Worm (Caenorhabditis elegans): ENCODE measurements around the gene Y53F4B.36.

The Y53F4B.36 gene

DNA sequence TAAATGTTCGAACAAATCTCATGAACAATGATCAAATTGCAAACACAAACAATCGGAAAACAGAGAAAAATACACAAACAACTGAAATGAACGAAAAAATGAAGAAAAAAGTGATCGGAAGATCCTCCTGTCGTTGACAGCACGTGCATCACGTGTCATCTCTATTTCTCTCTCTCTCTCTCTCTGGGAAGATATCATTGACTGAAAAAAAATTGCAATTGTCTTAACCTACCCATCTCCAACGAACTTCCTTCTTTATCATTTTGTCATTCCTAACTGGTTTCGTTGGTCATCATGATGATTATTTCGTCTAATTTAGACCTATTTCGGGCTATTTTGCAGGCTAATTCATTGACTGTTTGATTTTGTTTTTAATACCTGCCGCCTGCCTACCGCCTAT lies 29.6 kb downstream of the Y53F4B.36 start (continued):
- TF ChIP-seq tlp-1 (tag; optimal IDR thresholded peaks at IDR 0.05) (no peak), dsc-1 (tag; optimal IDR thresholded peaks at IDR 0.05) (no peak), nhr-85 (tag) (peak; percentile 93), unc-86 (tag; optimal IDR thresholded peaks at IDR 0.05) (no peak), lsy-2 (tag; optimal IDR thresholded peaks at IDR 0.05) (peak; percentile 44 to 60), elt-3 (tag; optimal IDR thresholded peaks at IDR 0.05) (peak in 3 of 6 experiments; percentile 57 to 81 (median 80)), fkh-4 (tag; optimal IDR thresholded peaks at IDR 0.05; ENCODE audit: borderline replicate concordance) (no peak), pqm-1 (tag; optimal IDR thresholded peaks at IDR 0.05) (no peak), snu-23 (GFP tag; optimal IDR thresholded peaks at IDR 0.05) (peak; percentile 84), lin-13 (GFP tag; optimal IDR thresholded peaks at IDR 0.05) (no peak), fkh-8 (tag; optimal IDR thresholded peaks at IDR 0.05) (no peak)

ce11 chrII:15206234-15206633 lies 30.5 kb downstream of the Y53F4B.36 start:
- TF ChIP-seq ets-5 (GFP tag; IDR thresholded peaks at IDR 0.05) (no peak), efl-1 (optimal IDR thresholded peaks at IDR 0.05) (no peak), efl-1 (GFP tag; optimal IDR thresholded peaks at IDR 0.05 in 1 of 2) (peak in 1 of 2 experiments; percentile 87), ama-1 (optimal IDR thresholded peaks at IDR 0.05) (no peak), F16B12.6 (tag; optimal IDR thresholded peaks at IDR 0.05) (no peak), elt-2 (tag; optimal IDR thresholded peaks at IDR 0.05) (no peak), C16A3.4 (tag; optimal IDR thresholded peaks at IDR 0.05) (no peak), egl-27 (tag; optimal IDR thresholded peaks at IDR 0.05) (no peak), vab-15 (tag; optimal IDR thresholded peaks at IDR 0.05) (no peak), fkh-8 (tag; optimal IDR thresholded peaks at IDR 0.05) (no peak), nhr-77 (tag; optimal IDR thresholded peaks at IDR 0.05) (peak; percentile 60), nhr-76 (tag; optimal IDR thresholded peaks at IDR 0.05) (no peak), pax-3 (tag; optimal IDR thresholded peaks at IDR 0.05) (no peak), lin-14 (GFP tag; optimal IDR thresholded peaks at IDR 0.05) (peak; percentile 17), xbp-1 (tag; optimal IDR thresholded peaks at IDR 0.05) (no peak), aly-2 (tag; optimal IDR thresholded peaks at IDR 0.05) (no peak), nhr-19 (GFP tag; conservative IDR thresholded peaks at IDR 0.05) (0 out of 2 replicates have a peak, but pooled peaks have one; percentile 4), hlh-4 (tag; optimal IDR thresholded peaks at IDR 0.05) (no peak), nhr-90 (tag; optimal IDR thresholded peaks at IDR 0.05; ENCODE audit: poor library complexity) (no peak), grh-1 (GFP tag; IDR thresholded peaks at IDR 0.05) (no peak), rnt-1 (tag; optimal IDR thresholded peaks at IDR 0.05) (no peak), nhr-237 (tag; optimal IDR thresholded peaks at IDR 0.05) (no peak), unc-62 (GFP tag; optimal IDR thresholded peaks at IDR 0.05) (no peak), ceh-63 (GFP tag; optimal IDR thresholded peaks at IDR 0.05) (no peak), fkh-10 (GFP tag; optimal IDR thresholded peaks at IDR 0.05) (no peak), zip-4 (GFP tag; optimal IDR thresholded peaks at IDR 0.05) (no peak), elt-3 (tag; optimal IDR thresholded peaks at IDR 0.05) (no peak), lsy-2 (tag; optimal IDR thresholded peaks at IDR 0.05) (no peak), nhr-84 (tag; optimal IDR thresholded peaks at IDR 0.05) (no peak), mep-1 (tag; optimal IDR thresholded peaks at IDR 0.05) (no peak), lin-35 (GFP tag; optimal IDR thresholded peaks at IDR 0.05) (no peak), hpl-2 (GFP tag; optimal IDR thresholded peaks at IDR 0.05) (no peak), ceh-90 (tag; optimal IDR thresholded peaks at IDR 0.05) (no peak), irx-1 (tag; optimal IDR thresholded peaks at IDR 0.05) (no peak), unc-98 (GFP tag; IDR thresholded peaks at IDR 0.05) (no peak)

ce11 chrII:15207562-15207961 lies 31.8 kb downstream of the Y53F4B.36 start:
- TF ChIP-seq elt-2 (tag; optimal IDR thresholded peaks at IDR 0.05) = peak; percentile 37
- TF ChIP-seq sptf-1 (tag; optimal IDR thresholded peaks at IDR 0.05) = no peak
- TF ChIP-seq blmp-1 (tag; optimal IDR thresholded peaks at IDR 0.05) = peak; percentile 5

All from whole organism, L1 larva.